Fruit fly (Drosophila melanogaster) whole organism, embryonic: ENCODE measurements around the gene RhoGAP93B.

ENCODE experiments used
- Asciz ChIP-seq: fragments of 200-800 bp; sonication (Bioruptor generic); optimal IDR thresholded peaks from 2 replicates; lab custom pipeline; 2017; ENCODE audit warnings: missing biosample characterization, mild to moderate bottlenecking, missing genetic modification characterization, missing genetic modification reagents
- CG10267 ChIP-seq: fragments of 200-800 bp; sonication (Bioruptor generic); optimal IDR thresholded peaks from 2 replicates; lab custom pipeline; 2018; ENCODE audit warnings: missing biosample characterization, mild to moderate bottlenecking, missing genetic modification characterization, moderate library complexity
- CG10366 ChIP-seq: fragments of 200-800 bp; sonication (Bioruptor generic); IDR thresholded peaks from 2 replicates; pipeline ENCODE4 v1.3.6; 2022; ENCODE audit warnings: missing biosample characterization, missing genetic modification characterization
- CG1233 ChIP-seq: fragments of 200-800 bp; sonication (Bioruptor generic); optimal IDR thresholded peaks from 4 replicates; lab custom pipeline; 2018; ENCODE audit warnings: missing biosample characterization, mild to moderate bottlenecking, missing genetic modification characterization
- CG12391 ChIP-seq: fragments of 200-800 bp; sonication (Bioruptor generic); optimal IDR thresholded peaks from 3 replicates; lab custom pipeline; 2018; ENCODE audit warnings: missing biosample characterization, mild to moderate bottlenecking, missing genetic modification characterization, moderate library complexity
- CG12942 ChIP-seq: fragments of 200-800 bp; sonication (Bioruptor generic); optimal IDR thresholded peaks from 3 replicates; lab custom pipeline; 2016; ENCODE audit warnings: missing biosample characterization, missing genetic modification characterization
- CG13894 ChIP-seq: fragments of 200-800 bp; sonication (Bioruptor generic); optimal IDR thresholded peaks from 3 replicates; lab custom pipeline; 2018; ENCODE audit warnings: missing biosample characterization, mild to moderate bottlenecking, missing genetic modification characterization, moderate library complexity
- CG14667 ChIP-seq: fragments of 200-800 bp; sonication (Bioruptor generic); IDR thresholded peaks from 2 replicates; pipeline ENCODE4 v1.3.6; 2022; ENCODE audit warnings: missing biosample characterization, missing genetic modification characterization
- CG14860 ChIP-seq: fragments of 200-800 bp; sonication (Bioruptor generic); IDR thresholded peaks from 3 replicates; pipeline ENCODE4 v1.3.6; 2022; ENCODE audit warnings: missing biosample characterization, missing genetic modification characterization; ENCODE audit not compliant: partially characterized antibody
- CG15601 ChIP-seq: fragments of 200-800 bp; sonication (Bioruptor generic); optimal IDR thresholded peaks from 3 replicates; lab custom pipeline; 2019; ENCODE audit warnings: missing biosample characterization, mild to moderate bottlenecking, missing genetic modification characterization, moderate library complexity
- CG1792 ChIP-seq: fragments of 200-800 bp; sonication (Bioruptor generic); optimal IDR thresholded peaks from 2 replicates; lab custom pipeline; 2016; ENCODE audit warnings: missing biosample characterization, missing genetic modification characterization
- CG2116 ChIP-seq: fragments of 200-800 bp; sonication (Bioruptor generic); optimal IDR thresholded peaks from 3 replicates; lab custom pipeline; 2018; ENCODE audit warnings: missing biosample characterization, mild to moderate bottlenecking, missing genetic modification characterization
- CG2120 ChIP-seq: fragments of 200-800 bp; sonication (Bioruptor generic); optimal IDR thresholded peaks from 3 replicates; lab custom pipeline; 2016; ENCODE audit warnings: missing biosample characterization, missing genetic modification characterization
- CG2129 ChIP-seq: fragments of 200-800 bp; sonication (Bioruptor generic); IDR thresholded peaks from 2 replicates; pipeline ENCODE4 v1.3.6; 2022; ENCODE audit warnings: missing biosample characterization, missing genetic modification characterization; ENCODE audit not compliant: partially characterized antibody
- CG2199 ChIP-seq: fragments of 200-800 bp; sonication (Bioruptor generic); IDR thresholded peaks from 3 replicates; pipeline ENCODE4 v1.3.6; 2022; ENCODE audit warnings: missing biosample characterization, missing genetic modification characterization
- CG31441 ChIP-seq: fragments of 200-800 bp; sonication (Bioruptor generic); IDR thresholded peaks from 2 replicates; pipeline ENCODE4 v1.3.6; 2022; ENCODE audit warnings: missing biosample characterization, missing genetic modification characterization
- CG33557 ChIP-seq: fragments of 200-800 bp; sonication (Bioruptor generic); optimal IDR thresholded peaks from 2 replicates; lab custom pipeline; 2019; ENCODE audit warnings: missing biosample characterization, mild to moderate bottlenecking, missing genetic modification characterization, moderate library complexity
- CG34422 ChIP-seq: fragments of 200-800 bp; sonication (Bioruptor generic); IDR thresholded peaks from 3 replicates; pipeline ENCODE4 v1.3.6; 2022; ENCODE audit warnings: missing biosample characterization, missing genetic modification characterization
- CG4282 ChIP-seq: fragments of 200-800 bp; sonication (Bioruptor generic); optimal IDR thresholded peaks from 2 replicates; lab custom pipeline; 2016; ENCODE audit warnings: missing biosample characterization, missing genetic modification characterization
- CG6175 ChIP-seq: fragments of 200-800 bp; sonication (Bioruptor generic); IDR thresholded peaks from 3 replicates; pipeline ENCODE4 v1.3.6; 2022; ENCODE audit warnings: missing biosample characterization, missing genetic modification characterization
- CG8388 ChIP-seq: fragments of 200-800 bp; sonication (Bioruptor generic); optimal IDR thresholded peaks from 2 replicates; lab custom pipeline; 2019; ENCODE audit warnings: missing biosample characterization, mild to moderate bottlenecking, missing genetic modification characterization, moderate library complexity
- D19A ChIP-seq: fragments of 200-800 bp; optimal IDR thresholded peaks from 3 replicates; lab custom pipeline; 2019; ENCODE audit warnings: missing biosample characterization, mild to moderate bottlenecking, missing genetic modification characterization, moderate library complexity
- ERR ChIP-seq: fragments of 200-800 bp; sonication (Bioruptor generic); optimal IDR thresholded peaks from 2 replicates; lab custom pipeline; 2016; ENCODE audit warnings: missing biosample characterization, missing genetic modification characterization
- Fer3 ChIP-seq: fragments of 200-800 bp; sonication (Bioruptor generic); optimal IDR thresholded peaks from 2 replicates; lab custom pipeline; 2018; ENCODE audit warnings: missing biosample characterization, mild to moderate bottlenecking, missing genetic modification characterization, moderate library complexity
- Hr39 ChIP-seq: fragments of >200 bp; optimal IDR thresholded peaks from 2 replicates; lab custom pipeline; 2017
- Mes4 ChIP-seq: fragments of 200-800 bp; sonication (Bioruptor generic); optimal IDR thresholded peaks from 2 replicates; lab custom pipeline; 2016; ENCODE audit warnings: missing biosample characterization, missing genetic modification characterization
- NC2β ChIP-seq: fragments of 200-800 bp; sonication (Bioruptor generic); optimal IDR thresholded peaks from 2 replicates; lab custom pipeline; 2016; ENCODE audit warnings: missing biosample characterization, missing genetic modification characterization
- Nf-YB ChIP-seq: fragments of 200-800 bp; sonication (Bioruptor generic); optimal IDR thresholded peaks from 3 replicates; lab custom pipeline; 2019; ENCODE audit warnings: missing biosample characterization, mild to moderate bottlenecking, missing genetic modification characterization, moderate library complexity
- Rx ChIP-seq: fragments of 200-800 bp; sonication (Bioruptor generic); IDR thresholded peaks from 2 replicates; pipeline ENCODE4 v1.3.6; 2022; ENCODE audit warnings: missing biosample characterization, missing genetic modification characterization
- Scr ChIP-seq: fragments of 200-800 bp; sonication (Bioruptor generic); IDR thresholded peaks from 2 replicates; pipeline ENCODE4 v1.3.6; 2022; ENCODE audit warnings: missing biosample characterization, missing genetic modification characterization; ENCODE audit not compliant: partially characterized antibody
- Xrp1 ChIP-seq: fragments of 200-800 bp; sonication (Bioruptor generic); IDR thresholded peaks from 2 replicates; pipeline ENCODE4 v1.3.6; 2022; ENCODE audit warnings: missing biosample characterization, missing genetic modification characterization
- ab ChIP-seq: fragments of 200-800 bp; sonication (Bioruptor generic); optimal IDR thresholded peaks from 2 replicates; lab custom pipeline; 2016; ENCODE audit warnings: missing biosample characterization, missing genetic modification characterization
- ap ChIP-seq: fragments of 200-800 bp; sonication (Bioruptor generic); IDR thresholded peaks from 2 replicates; pipeline ENCODE4 v1.3.6; 2022; ENCODE audit warnings: missing biosample characterization, missing genetic modification characterization
- ato ChIP-seq: fragments of 200-800 bp; sonication (Bioruptor generic); IDR thresholded peaks from 2 replicates; pipeline ENCODE4 v1.3.6; 2022; ENCODE audit warnings: missing biosample characterization, missing genetic modification characterization; ENCODE audit not compliant: partially characterized antibody
- bigmax ChIP-seq: fragments of 200-800 bp; sonication (Bioruptor generic); optimal IDR thresholded peaks from 2 replicates; lab custom pipeline; 2018; ENCODE audit warnings: missing biosample characterization, mild to moderate bottlenecking, missing genetic modification characterization
- cad ChIP-seq: fragments of >200 bp; optimal IDR thresholded peaks from 2 replicates; lab custom pipeline; 2017; ENCODE audit warnings: missing biosample characterization, missing genetic modification characterization
- chinmo ChIP-seq: fragments of 200-800 bp; sonication (Bioruptor generic); IDR thresholded peaks from 4 replicates; pipeline ENCODE4 v1.3.6; 2022; ENCODE audit warnings: missing biosample characterization, missing genetic modification characterization; ENCODE audit not compliant: partially characterized antibody
- danr ChIP-seq: fragments of 200-800 bp; sonication (Bioruptor generic); IDR thresholded peaks from 2 replicates; pipeline ENCODE4 v1.3.6; 2022; ENCODE audit warnings: missing biosample characterization, missing genetic modification characterization
- gce ChIP-seq: fragments of 200-800 bp; sonication (Bioruptor generic); IDR thresholded peaks from 3 replicates; pipeline ENCODE4 v1.3.6; 2022; ENCODE audit warnings: missing biosample characterization, missing genetic modification characterization
- gfzf ChIP-seq: fragments of 200-800 bp; sonication (Bioruptor generic); optimal IDR thresholded peaks from 2 replicates; lab custom pipeline; 2016; ENCODE audit warnings: missing biosample characterization, mild to moderate bottlenecking, missing genetic modification characterization, moderate library complexity
- mam ChIP-seq: fragments of 200-800 bp; sonication (Bioruptor generic); optimal IDR thresholded peaks from 3 replicates; lab custom pipeline; 2016; ENCODE audit warnings: missing biosample characterization, missing genetic modification characterization
- mld ChIP-seq: fragments of 200-800 bp; sonication (Bioruptor generic); IDR thresholded peaks from 3 replicates; pipeline ENCODE4 v1.3.6; 2022; ENCODE audit warnings: missing biosample characterization, missing genetic modification characterization; ENCODE audit not compliant: partially characterized antibody
- pfk ChIP-seq: fragments of 200-800 bp; sonication (Bioruptor generic); optimal IDR thresholded peaks from 2 replicates; lab custom pipeline; 2018; ENCODE audit warnings: missing biosample characterization, mild to moderate bottlenecking, missing genetic modification characterization, moderate library complexity
- pita ChIP-seq: fragments of 200-800 bp; sonication (Bioruptor generic); optimal IDR thresholded peaks from 2 replicates; lab custom pipeline; 2017; ENCODE audit warnings: missing biosample characterization, mild to moderate bottlenecking, missing genetic modification characterization
- ro ChIP-seq: fragments of 200-800 bp; sonication (Bioruptor generic); IDR thresholded peaks from 2 replicates; pipeline ENCODE4 v1.3.6; 2022; ENCODE audit warnings: missing biosample characterization, missing genetic modification characterization
- sna ChIP-seq: fragments of 200-800 bp; sonication (Bioruptor generic); IDR thresholded peaks from 2 replicates; pipeline ENCODE4 v1.3.6; 2022; ENCODE audit warnings: missing biosample characterization, missing genetic modification characterization; ENCODE audit not compliant: partially characterized antibody
- tin ChIP-seq: fragments of 200-800 bp; sonication (Bioruptor generic); optimal IDR thresholded peaks from 3 replicates; lab custom pipeline; 2016; ENCODE audit warnings: missing biosample characterization, missing genetic modification characterization
- z ChIP-seq: fragments of 200-800 bp; sonication (Bioruptor generic); IDR thresholded peaks from 3 replicates; pipeline ENCODE4 v1.3.6; 2022; ENCODE audit warnings: missing biosample characterization, missing genetic modification characterization
- zf30C ChIP-seq: fragments of 200-800 bp; sonication (Bioruptor generic); optimal IDR thresholded peaks from 3 replicates; lab custom pipeline; 2018; ENCODE audit warnings: missing biosample characterization, mild to moderate bottlenecking, missing genetic modification characterization

RhoGAP93B gene

DNA sequence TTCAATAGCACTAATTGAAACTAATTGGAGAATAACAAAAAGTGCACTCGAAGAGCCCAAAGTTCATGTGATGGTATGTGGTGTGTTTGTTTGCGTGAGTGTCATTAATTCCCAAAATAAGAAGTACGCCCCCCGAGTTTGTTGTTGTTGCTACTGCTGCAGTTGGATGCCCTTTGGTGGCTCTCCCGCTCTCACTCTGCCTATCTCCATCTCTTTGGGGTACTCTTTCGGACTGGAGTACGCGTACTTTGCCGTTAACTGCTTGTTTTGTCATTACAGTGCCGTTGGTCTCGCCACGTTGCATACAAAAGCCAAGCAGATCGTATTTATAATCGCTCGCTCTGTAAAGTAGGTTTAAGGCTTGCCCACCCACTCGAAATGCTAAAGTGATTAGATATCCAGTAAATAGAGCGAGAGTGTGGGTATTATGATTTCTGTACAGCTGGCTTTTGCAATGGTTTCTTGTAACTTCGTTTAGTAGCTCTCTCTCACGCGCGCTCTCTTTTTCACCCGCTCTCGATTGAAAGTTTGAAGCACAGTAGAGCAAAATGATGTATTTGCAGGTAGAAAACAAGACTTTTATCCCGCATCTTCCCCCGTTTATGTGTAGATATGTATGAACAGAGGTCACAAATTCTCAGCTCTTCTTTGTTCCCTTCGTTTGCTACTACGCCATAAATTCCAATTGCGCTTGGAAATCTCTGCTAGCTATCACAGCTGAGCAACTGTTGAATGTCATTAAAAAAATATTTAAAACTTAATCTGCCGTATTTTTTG is 14.5 kb upstream of the RhoGAP93B start (continued):
- TF ChIP-seq tin (peak; percentile 22), mld (GFP tag; lab: Robert Waterston, UW) (no peak), mam (no peak), Hr39 (lab: Kevin White, UChicago) (no peak), CG1233 (GFP tag; lab: Kevin White, UChicago) (peak; percentile 45), ap (0 out of 2 replicates have a peak, but pooled peaks have one; percentile 22), CG15601 (tag; lab: Kevin White, UChicago) (no peak), NC2β (no peak), CG33557 (GFP tag; lab: Kevin White, UChicago) (no peak), CG1792 (no peak), Xrp1 (GFP tag; lab: Robert Waterston, UW) (peak; percentile 7), Scr (no peak), Mes4 (GFP tag; lab: Kevin White, UChicago) (no peak), chinmo (GFP tag; lab: Robert Waterston, UW) (0 out of 4 replicates have a peak, but pooled peaks have one; percentile 12), CG14860 (GFP tag; lab: Robert Waterston, UW) (no peak), CG12942 (GFP tag; lab: Kevin White, UChicago) (no peak), CG2116 (no peak), CG12391 (peak; percentile 38), CG8388 (no peak), CG4282 (GFP tag; lab: Kevin White, UChicago) (no peak), CG6175 (no peak), CG10366 (peak; percentile 15; the same call in 1 of the 2 replicates), CG13894 (tag; lab: Kevin White, UChicago) (no peak), CG2120 (GFP tag; lab: Kevin White, UChicago) (peak; percentile 27), ab (GFP tag; lab: Kevin White, UChicago) (no peak), CG2129 (GFP tag; lab: Robert Waterston, UW) (no peak), gce (0 out of 3 replicates have a peak, but pooled peaks have one; percentile 42), pita (GFP tag; lab: Kevin White, UChicago) (no peak), ERR (GFP tag; lab: Kevin White, UChicago) (no peak), bigmax (GFP tag; lab: Kevin White, UChicago) (no peak), CG2199 (peak; percentile 10; the same call in 1 of the 3 replicates), CG31441 (no peak; the same call in 1 of the 2 replicates), ro (GFP tag; lab: Robert Waterston, UW) (no peak), danr (GFP tag; lab: Robert Waterston, UW) (no peak), CG10267 (no peak), zf30C (GFP tag; lab: Kevin White, UChicago) (no peak), D19A (tag; lab: Kevin White, UChicago) (no peak), Fer3 (tag; lab: Kevin White, UChicago) (peak; percentile 14), CG34422 (GFP tag; lab: Robert Waterston, UW) (0 out of 3 replicates have a peak, but pooled peaks have one; percentile 7), cad (GFP tag; lab: Kevin White, UChicago) (no peak), pfk (GFP tag; lab: Kevin White, UChicago) (no peak), Rx (GFP tag; lab: Robert Waterston, UW) (no peak), Asciz (GFP tag; lab: Kevin White, UChicago) (peak; percentile 38), ato (GFP tag; lab: Robert Waterston, UW) (no peak), CG14667 (GFP tag; lab: Robert Waterston, UW) (no peak), sna (GFP tag; lab: Robert Waterston, UW) (no peak), Nf-YB (GFP tag; lab: Kevin White, UChicago) (peak; percentile 14), gfzf (GFP tag; lab: Kevin White, UChicago) (no peak), z (no peak)
